Worm (Caenorhabditis elegans): ENCODE results near the gene ccz-1.

Gene ccz-1

ce11 chrV:13657841-13658338, 20.8 kb upstream of the ccz-1 start:
- TF ChIP-seq tbx-11 (GFP tag; IDR thresholded peaks at IDR 0.05) (no peak), hmg-4 (GFP tag; optimal IDR thresholded peaks at IDR 0.05) (no peak), hmbx-1 (tag; optimal IDR thresholded peaks at IDR 0.05) (no peak), hnd-1 (tag; optimal IDR thresholded peaks at IDR 0.05) (no peak), ceh-13 (GFP tag; optimal IDR thresholded peaks at IDR 0.05) (no peak), scrt-1 (GFP tag; IDR thresholded peaks at IDR 0.05) (no peak), ets-7 (tag; optimal IDR thresholded peaks at IDR 0.05) (no peak), tbx-37 (GFP tag; conservative IDR thresholded peaks at IDR 0.05) (no peak)

- TF ChIP-seq tbx-11 (GFP tag; IDR thresholded peaks at IDR 0.05) (no peak), hnd-1 (tag; optimal IDR thresholded peaks at IDR 0.05) (no peak), hmbx-1 (tag; optimal IDR thresholded peaks at IDR 0.05) (no peak), sea-1 (GFP tag; conservative IDR thresholded peaks at IDR 0.05) (no peak), ama-1 (optimal IDR thresholded peaks at IDR 0.05) (no peak)
Measured at ce11 chrV:13658577-13658976, 20.1 kb upstream of the ccz-1 start.

ce11 chrV:13659219-13659618, 19.5 kb upstream of the ccz-1 start:
- TF ChIP-seq scrt-1 (GFP tag; IDR thresholded peaks at IDR 0.05) (no peak), ceh-36 (tag; optimal IDR thresholded peaks at IDR 0.05) (no peak), aly-1 (tag; optimal IDR thresholded peaks at IDR 0.05) (no peak), tra-4 (tag; optimal IDR thresholded peaks at IDR 0.05) (no peak), F13C5.2 (tag; optimal IDR thresholded peaks at IDR 0.05) (no peak), hnd-1 (tag; optimal IDR thresholded peaks at IDR 0.05) (no peak), tbx-37 (GFP tag; conservative IDR thresholded peaks at IDR 0.05) (no peak)

ce11 chrV:13660115-13660514, 18.6 kb upstream of the ccz-1 start:
- TF ChIP-seq tbx-11 (GFP tag; IDR thresholded peaks at IDR 0.05), result no peak
- TF ChIP-seq tra-4 (tag; optimal IDR thresholded peaks at IDR 0.05), result no peak
- no peak for TF ChIP-seq F13C5.2 (tag; optimal IDR thresholded peaks at IDR 0.05)
- TF ChIP-seq ceh-13 (GFP tag; optimal IDR thresholded peaks at IDR 0.05), result no peak
- no peak for TF ChIP-seq hnd-1 (tag; optimal IDR thresholded peaks at IDR 0.05)
- TF ChIP-seq B0310.2 (tag; optimal IDR thresholded peaks at IDR 0.05), result no peak

- no peak for TF ChIP-seq ceh-13 (GFP tag; optimal IDR thresholded peaks at IDR 0.05)
- no peak for TF ChIP-seq sea-1 (GFP tag; conservative IDR thresholded peaks at IDR 0.05)
- no peak for TF ChIP-seq ama-1 (optimal IDR thresholded peaks at IDR 0.05)
- no peak for TF ChIP-seq flt-1 (GFP tag; IDR thresholded peaks at IDR 0.05)
- no peak for TF ChIP-seq B0310.2 (tag; optimal IDR thresholded peaks at IDR 0.05)
- TF ChIP-seq F13C5.2 (tag; optimal IDR thresholded peaks at IDR 0.05), result no peak
Measured at ce11 chrV:13660660-13661325, 17.9 kb upstream of the ccz-1 start, which contains the start of gene letm-1. letm-1 (plus strand) TSS chrV:13661257.

ce11 chrV:13664340-13664916, 14.2 kb upstream of the ccz-1 start:
- TF ChIP-seq F13C5.2 (tag; optimal IDR thresholded peaks at IDR 0.05) (no peak), hmg-4 (GFP tag; optimal IDR thresholded peaks at IDR 0.05) (no peak), ama-1 (optimal IDR thresholded peaks at IDR 0.05) (no peak), ceh-13 (GFP tag; optimal IDR thresholded peaks at IDR 0.05) (no peak), scrt-1 (GFP tag; IDR thresholded peaks at IDR 0.05) (no peak)

- TF ChIP-seq F13C5.2 (tag; optimal IDR thresholded peaks at IDR 0.05), result no peak
- TF ChIP-seq aly-1 (tag; optimal IDR thresholded peaks at IDR 0.05), result no peak
- TF ChIP-seq ets-7 (tag; optimal IDR thresholded peaks at IDR 0.05), result no peak
- no peak for TF ChIP-seq tbx-11 (GFP tag; IDR thresholded peaks at IDR 0.05)
Measured at ce11 chrV:13665089-13665488, 13.6 kb upstream of the ccz-1 start, which contains the start of gene rde-12. rde-12 (plus strand) TSS chrV:13665389.

ce11 chrV:13666460-13666859, 12.2 kb upstream of the ccz-1 start:
- TF ChIP-seq aly-1 (tag; optimal IDR thresholded peaks at IDR 0.05), result no peak
- no peak for TF ChIP-seq B0310.2 (tag; optimal IDR thresholded peaks at IDR 0.05)
- no peak for TF ChIP-seq tra-4 (tag; optimal IDR thresholded peaks at IDR 0.05)
- TF ChIP-seq tbx-11 (GFP tag; IDR thresholded peaks at IDR 0.05), result no peak
- no peak for TF ChIP-seq F13C5.2 (tag; optimal IDR thresholded peaks at IDR 0.05)
- TF ChIP-seq pes-1 (GFP tag; IDR thresholded peaks at IDR 0.05), result no peak
- TF ChIP-seq ets-7 (tag; optimal IDR thresholded peaks at IDR 0.05), result no peak
- TF ChIP-seq flt-1 (GFP tag; IDR thresholded peaks at IDR 0.05), result no peak
- TF ChIP-seq ama-1 (optimal IDR thresholded peaks at IDR 0.05), result no peak
- no peak for TF ChIP-seq scrt-1 (GFP tag; IDR thresholded peaks at IDR 0.05)
- no peak for TF ChIP-seq ceh-13 (GFP tag; optimal IDR thresholded peaks at IDR 0.05)
- no peak for TF ChIP-seq hnd-1 (tag; optimal IDR thresholded peaks at IDR 0.05)
- no peak for TF ChIP-seq hmg-4 (GFP tag; optimal IDR thresholded peaks at IDR 0.05)
- TF ChIP-seq tbx-37 (GFP tag; conservative IDR thresholded peaks at IDR 0.05), result no peak
- no peak for TF ChIP-seq hmbx-1 (tag; optimal IDR thresholded peaks at IDR 0.05)
- no peak for TF ChIP-seq sea-1 (GFP tag; conservative IDR thresholded peaks at IDR 0.05)
- TF ChIP-seq ceh-36 (tag; optimal IDR thresholded peaks at IDR 0.05), result no peak

- TF ChIP-seq hmg-4 (GFP tag; optimal IDR thresholded peaks at IDR 0.05), result no peak
- TF ChIP-seq sea-1 (GFP tag; conservative IDR thresholded peaks at IDR 0.05), result no peak
- no peak for TF ChIP-seq tbx-37 (GFP tag; conservative IDR thresholded peaks at IDR 0.05)
- TF ChIP-seq B0310.2 (tag; optimal IDR thresholded peaks at IDR 0.05), result no peak
- TF ChIP-seq flt-1 (GFP tag; IDR thresholded peaks at IDR 0.05), result no peak
- TF ChIP-seq pes-1 (GFP tag; IDR thresholded peaks at IDR 0.05), result 0 out of 2 replicates have a peak, but pooled peaks have one; percentile 18
Measured at ce11 chrV:13668337-13668736, 10.3 kb upstream of the ccz-1 start.

Data from whole organism, early embryonic.